Fruit fly (Drosophila melanogaster) whole organism, embryonic: ENCODE results near the gene CG34309.
A peak's percentile ranks its signal among the peaks of the same experiment; 100 is the strongest.

Source experiments
- ATbp ChIP-seq: fragments of 200-800 bp; sonication (Bioruptor generic); optimal IDR thresholded peaks from 2 replicates; lab custom pipeline; 2017; ENCODE audit warnings: missing biosample characterization, mild to moderate bottlenecking, missing genetic modification characterization, missing genetic modification reagents
- CG10565 ChIP-seq: fragments of 200-800 bp; sonication (Bioruptor generic); optimal IDR thresholded peaks from 3 replicates; lab custom pipeline; 2016; ENCODE audit warnings: missing biosample characterization, mild to moderate bottlenecking, missing genetic modification characterization
- CG11247 ChIP-seq: fragments of 200-800 bp; sonication (Bioruptor generic); IDR thresholded peaks from 2 replicates; pipeline ENCODE4 v1.3.6; 2022; ENCODE audit warnings: missing biosample characterization, missing genetic modification characterization
- CG11504 ChIP-seq: fragments of 200-800 bp; sonication (Bioruptor generic); optimal IDR thresholded peaks from 3 replicates; lab custom pipeline; 2019; ENCODE audit warnings: missing biosample characterization, mild to moderate bottlenecking, missing genetic modification characterization, moderate library complexity
- CG11723 ChIP-seq: fragments of 200-800 bp; sonication (Bioruptor generic); optimal IDR thresholded peaks from 2 replicates; lab custom pipeline; 2017; ENCODE audit warnings: missing biosample characterization, mild to moderate bottlenecking, missing genetic modification characterization
- CG12769 ChIP-seq: fragments of 200-800 bp; sonication (Bioruptor generic); optimal IDR thresholded peaks from 2 replicates; lab custom pipeline; 2019; ENCODE audit warnings: missing biosample characterization, mild to moderate bottlenecking, missing genetic modification characterization, moderate library complexity
- CG12942 ChIP-seq: fragments of 200-800 bp; sonication (Bioruptor generic); optimal IDR thresholded peaks from 3 replicates; lab custom pipeline; 2016; ENCODE audit warnings: missing biosample characterization, missing genetic modification characterization
- CG14014 ChIP-seq: fragments of 200-800 bp; sonication (Bioruptor generic); IDR thresholded peaks from 2 replicates; pipeline ENCODE4 v1.3.6; 2022; ENCODE audit warnings: missing biosample characterization, missing genetic modification characterization
- CG14441 ChIP-seq: fragments of 200-800 bp; sonication (Bioruptor generic); IDR thresholded peaks from 2 replicates; pipeline ENCODE4 v1.3.6; 2022; ENCODE audit warnings: missing biosample characterization, missing genetic modification characterization
- CG14667 ChIP-seq: fragments of 200-800 bp; sonication (Bioruptor generic); IDR thresholded peaks from 2 replicates; pipeline ENCODE4 v1.3.6; 2022; ENCODE audit warnings: missing biosample characterization, missing genetic modification characterization
- CG1647 ChIP-seq: fragments of 200-800 bp; sonication (Bioruptor generic); optimal IDR thresholded peaks from 3 replicates; lab custom pipeline; 2016; ENCODE audit warnings: missing biosample characterization, missing genetic modification characterization
- CG17361 ChIP-seq: fragments of 200-800 bp; sonication (Bioruptor generic); IDR thresholded peaks from 3 replicates; pipeline ENCODE4 v1.3.6; 2022; ENCODE audit warnings: missing biosample characterization, missing genetic modification characterization
- CG32532 ChIP-seq: fragments of 200-800 bp; sonication (Bioruptor generic); IDR thresholded peaks from 2 replicates; pipeline ENCODE4 v1.3.6; 2022; ENCODE audit warnings: missing biosample characterization, missing genetic modification characterization
- CG32772 ChIP-seq: fragments of 200-800 bp; sonication (Bioruptor generic); IDR thresholded peaks from 2 replicates; pipeline ENCODE4 v1.3.6; 2022; ENCODE audit warnings: missing biosample characterization, missing genetic modification characterization
- CG3838 ChIP-seq: fragments of 200-800 bp; sonication (Bioruptor generic); optimal IDR thresholded peaks from 3 replicates; lab custom pipeline; 2016; ENCODE audit warnings: missing biosample characterization, missing genetic modification characterization
- CG4328 ChIP-seq: fragments of 200-800 bp; sonication (Bioruptor generic); optimal IDR thresholded peaks from 3 replicates; lab custom pipeline; 2017; ENCODE audit warnings: missing biosample characterization, missing genetic modification reagents, missing genetic modification characterization
- CG5180 ChIP-seq: fragments of 200-800 bp; sonication (Bioruptor generic); optimal IDR thresholded peaks from 3 replicates; lab custom pipeline; 2017; ENCODE audit warnings: missing biosample characterization, missing genetic modification characterization, mild to moderate bottlenecking, moderate library complexity, missing genetic modification reagents
- CG7357 ChIP-seq: fragments of 200-800 bp; sonication (Bioruptor generic); IDR thresholded peaks from 3 replicates; pipeline ENCODE4 v1.3.6; 2022; ENCODE audit warnings: missing biosample characterization, missing genetic modification characterization
- CG7839 ChIP-seq: fragments of 200-800 bp; sonication (Bioruptor generic); optimal IDR thresholded peaks from 3 replicates; lab custom pipeline; 2018; ENCODE audit warnings: missing biosample characterization, mild to moderate bottlenecking, missing genetic modification characterization, moderate library complexity
- CG7987 ChIP-seq: fragments of 200-800 bp; sonication (Bioruptor generic); optimal IDR thresholded peaks from 2 replicates; lab custom pipeline; 2018; ENCODE audit warnings: missing biosample characterization, mild to moderate bottlenecking, missing genetic modification characterization, moderate library complexity
- CoRest ChIP-seq: fragments of 200-800 bp; sonication (Bioruptor generic); optimal IDR thresholded peaks from 3 replicates; lab custom pipeline; 2018; ENCODE audit warnings: missing biosample characterization, mild to moderate bottlenecking, missing genetic modification characterization, moderate library complexity
- CrebB ChIP-seq: fragments of 200-800 bp; sonication (Bioruptor generic); optimal IDR thresholded peaks from 3 replicates; lab custom pipeline; 2018; ENCODE audit warnings: missing biosample characterization, mild to moderate bottlenecking, missing genetic modification characterization
- D ChIP-seq, 2 experiments: fragments of 200-800 bp in 1 of 2; fragments of >200 bp in 1 of 2; sonication (Bioruptor generic) in 1 of 2; optimal IDR thresholded peaks; 2 replicates in 1 of 2; 3 replicates in 1 of 2; lab custom pipeline; 2017; ENCODE audit warnings: mild to moderate bottlenecking in 1 of 2, missing biosample characterization in 1 of 2, missing genetic modification characterization in 1 of 2, missing genetic modification reagents in 1 of 2
- Gsc ChIP-seq: fragments of 200-800 bp; sonication (Bioruptor generic); IDR thresholded peaks from 2 replicates; pipeline ENCODE4 v1.3.6; 2022; ENCODE audit warnings: missing biosample characterization, missing genetic modification characterization
- HLH54F ChIP-seq: fragments of 200-800 bp; sonication (Bioruptor generic); optimal IDR thresholded peaks from 3 replicates; lab custom pipeline; 2016; ENCODE audit warnings: missing biosample characterization, missing genetic modification characterization
- Hr39 ChIP-seq: fragments of >200 bp; optimal IDR thresholded peaks from 2 replicates; lab custom pipeline; 2017
- MBD-R2 ChIP-seq: fragments of 200-800 bp; sonication (Bioruptor generic); IDR thresholded peaks from 2 replicates; pipeline ENCODE4 v1.3.6; 2022; ENCODE audit warnings: missing biosample characterization, missing genetic modification characterization
- Med ChIP-seq: fragments of 200-800 bp; sonication (Bioruptor generic); peaks from one replicate; lab custom pipeline; 2016; ENCODE audit warnings: missing biosample characterization, missing genetic modification characterization, mild to moderate bottlenecking, inconsistent platforms, moderate library complexity
- PHDP ChIP-seq: fragments of 200-800 bp; sonication (Bioruptor generic); optimal IDR thresholded peaks from 3 replicates; lab custom pipeline; 2018; ENCODE audit warnings: missing biosample characterization, mild to moderate bottlenecking, missing genetic modification characterization, moderate library complexity
- Rfx ChIP-seq: fragments of 200-800 bp; sonication (Bioruptor generic); IDR thresholded peaks from 2 replicates; pipeline ENCODE4 v1.3.6; 2022; ENCODE audit warnings: missing biosample characterization, missing genetic modification characterization
- Stat92E ChIP-seq, 3 experiments: fragments of >200 bp in 2 of 3; fragments of 200-800 bp in 1 of 3; sonication (Bioruptor generic) in 1 of 3; optimal IDR thresholded peaks; 2 replicates each; lab custom pipeline; 2017 to 2019; ENCODE audit warnings: missing biosample characterization in 3 of 3, missing genetic modification characterization in 3 of 3, mild to moderate bottlenecking in 1 of 3, moderate library complexity in 1 of 3
- Xbp1 ChIP-seq: fragments of 200-800 bp; sonication (Bioruptor generic); optimal IDR thresholded peaks from 3 replicates; lab custom pipeline; 2016; ENCODE audit warnings: missing biosample characterization, mild to moderate bottlenecking, missing genetic modification characterization
- ci ChIP-seq: fragments of 200-800 bp; sonication (Bioruptor generic); IDR thresholded peaks from 3 replicates; pipeline ENCODE4 v1.3.6; 2022; ENCODE audit warnings: missing biosample characterization, missing genetic modification characterization
- hth ChIP-seq: fragments of >200 bp; optimal IDR thresholded peaks from 2 replicates; lab custom pipeline; 2017; ENCODE audit warnings: inconsistent platforms
- lola ChIP-seq, 3 experiments: fragments of >200 bp in 2 of 3; fragments of 200-800 bp in 1 of 3; sonication (Bioruptor generic) in 1 of 3; optimal IDR thresholded peaks; 2 replicates each; lab custom pipeline; 2017 to 2019; ENCODE audit warnings: missing biosample characterization in 3 of 3, missing genetic modification characterization in 3 of 3, mild to moderate bottlenecking in 1 of 3, moderate library complexity in 1 of 3
- onecut ChIP-seq: fragments of 200-800 bp; sonication (Bioruptor generic); IDR thresholded peaks from 2 replicates; pipeline ENCODE4 v1.3.6; 2022; ENCODE audit warnings: missing biosample characterization, missing genetic modification characterization
- peb ChIP-seq: fragments of 200-800 bp; sonication (Bioruptor generic); IDR thresholded peaks from 2 replicates; pipeline ENCODE4 v1.3.6; 2022; ENCODE audit warnings: missing biosample characterization, missing genetic modification characterization
- pum ChIP-seq: fragments of 200-800 bp; sonication (Bioruptor generic); optimal IDR thresholded peaks from 2 replicates; lab custom pipeline; 2016; ENCODE audit warnings: missing biosample characterization, missing genetic modification characterization
- pzg ChIP-seq: fragments of 200-800 bp; sonication (Bioruptor generic); optimal IDR thresholded peaks from 3 replicates; lab custom pipeline; 2018; ENCODE audit warnings: missing biosample characterization, mild to moderate bottlenecking, missing genetic modification characterization, moderate library complexity
- repo ChIP-seq: fragments of 200-800 bp; sonication (Bioruptor generic); optimal IDR thresholded peaks from 2 replicates; lab custom pipeline; 2016; ENCODE audit warnings: missing biosample characterization, missing genetic modification characterization
- run ChIP-seq: fragments of 200-800 bp; sonication (Bioruptor generic); optimal IDR thresholded peaks from 3 replicates; lab custom pipeline; 2018; ENCODE audit warnings: missing biosample characterization, mild to moderate bottlenecking, missing genetic modification characterization
- sens ChIP-seq: fragments of 200-800 bp; sonication (Bioruptor generic); peaks from one replicate; lab custom pipeline; 2016; ENCODE audit warnings: missing biosample characterization, missing genetic modification characterization
- sens-2 ChIP-seq: fragments of 200-800 bp; sonication (Bioruptor generic); IDR thresholded peaks from 2 replicates; pipeline ENCODE4 v1.3.6; 2022; ENCODE audit warnings: missing biosample characterization, missing genetic modification characterization
- ssp ChIP-seq: fragments of 200-800 bp; sonication (Bioruptor generic); IDR thresholded peaks from 2 replicates; pipeline ENCODE4 v1.3.6; 2022; ENCODE audit warnings: missing biosample characterization, missing genetic modification characterization
- trem ChIP-seq: fragments of 200-800 bp; optimal IDR thresholded peaks from 3 replicates; lab custom pipeline; 2019; ENCODE audit warnings: missing biosample characterization, mild to moderate bottlenecking, missing genetic modification characterization, moderate library complexity
- tx ChIP-seq: fragments of 200-800 bp; sonication (Bioruptor generic); optimal IDR thresholded peaks from 2 replicates; lab custom pipeline; 2016; ENCODE audit warnings: missing biosample characterization, missing genetic modification characterization
- usp ChIP-seq: fragments of >200 bp; optimal IDR thresholded peaks from 2 replicates; lab custom pipeline; 2017; ENCODE audit warnings: missing biosample characterization, missing genetic modification characterization

The CG34309 gene

dm6 chr3R:13366561-13367518, 5.6 kb upstream of the CG34309 start, which contains the start of gene Elp6 (continued):
- TF ChIP-seq CG7839 (tag; lab: Kevin White, UChicago): peak; percentile 73
- TF ChIP-seq CG14014 (GFP tag; lab: Robert Waterston, UW): peak; percentile 60
- peak; percentile 46 for TF ChIP-seq pzg (GFP tag; lab: Kevin White, UChicago)
- no peak for TF ChIP-seq CG7357
- no peak for TF ChIP-seq CrebB (tag; lab: Kevin White, UChicago)
- peak; percentile 84 for TF ChIP-seq Rfx
- no peak for TF ChIP-seq CG10565 (GFP tag; lab: Kevin White, UChicago)
- TF ChIP-seq trem (tag; lab: Kevin White, UChicago): no peak
- peak; percentile 55 for TF ChIP-seq CG11247 (GFP tag; lab: Robert Waterston, UW)
- TF ChIP-seq D (optimal IDR thresholded peaks at IDR 0.05; lab: Kevin White, UChicago): no peak
- TF ChIP-seq D (GFP tag; optimal IDR thresholded peaks at IDR 0.05; lab: Kevin White, UChicago): no peak
- peak; percentile 76 for TF ChIP-seq HLH54F (GFP tag; lab: Kevin White, UChicago)
- TF ChIP-seq CG1647 (GFP tag; lab: Kevin White, UChicago): peak; percentile 45
- peak; percentile 32 for TF ChIP-seq CG12942 (GFP tag; lab: Kevin White, UChicago)
- TF ChIP-seq ssp (GFP tag; lab: Robert Waterston, UW): peak; percentile 46
- TF ChIP-seq CG11723: no peak

DNA sequence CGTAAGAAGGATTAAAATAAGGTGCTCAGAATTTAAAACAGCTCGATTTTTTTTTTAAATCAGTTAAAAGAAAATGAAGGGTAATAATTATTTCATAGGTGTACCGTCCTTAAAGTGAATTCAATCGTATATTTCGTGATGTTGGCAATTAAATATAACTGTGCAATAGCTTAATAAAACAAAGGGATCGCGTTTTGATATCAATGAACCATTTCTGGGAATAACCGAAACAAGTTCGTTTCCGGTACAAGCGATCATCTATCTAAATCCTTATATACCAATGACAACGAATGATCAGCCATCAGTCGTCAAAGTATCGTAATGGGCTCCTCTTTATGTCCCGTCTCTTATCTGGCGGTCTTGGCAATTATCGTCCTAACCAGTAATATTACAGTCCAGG, 3.1 kb upstream of the CG34309 start, which contains the start of gene CheA87a:
Gene CheA87a (plus strand): TSS at position 301 of the 400 bp plus-strand sequence.
- TF ChIP-seq hth (no peak), peb (GFP tag; lab: Robert Waterston, UW) (no peak), sens-2 (GFP tag; lab: Robert Waterston, UW) (no peak), CG4328 (GFP tag; lab: Kevin White, UChicago) (no peak), Gsc (GFP tag; lab: Robert Waterston, UW) (no peak), CG32772 (GFP tag; lab: Robert Waterston, UW) (no peak), usp (GFP tag; lab: Kevin White, UChicago) (no peak), repo (GFP tag; lab: Kevin White, UChicago) (no peak), lola (GFP tag; optimal IDR thresholded peaks at IDR 0.05; lab: Kevin White, UChicago) (no peak), MBD-R2 (GFP tag; lab: Robert Waterston, UW) (no peak), CG14441 (GFP tag; lab: Robert Waterston, UW) (no peak), CG7987 (GFP tag; lab: Kevin White, UChicago) (no peak), CG14667 (no peak), CG3838 (no peak), ATbp (GFP tag; lab: Kevin White, UChicago) (no peak)
- TF ChIP-seq, all 482 proteins: peak for 0

DNA sequence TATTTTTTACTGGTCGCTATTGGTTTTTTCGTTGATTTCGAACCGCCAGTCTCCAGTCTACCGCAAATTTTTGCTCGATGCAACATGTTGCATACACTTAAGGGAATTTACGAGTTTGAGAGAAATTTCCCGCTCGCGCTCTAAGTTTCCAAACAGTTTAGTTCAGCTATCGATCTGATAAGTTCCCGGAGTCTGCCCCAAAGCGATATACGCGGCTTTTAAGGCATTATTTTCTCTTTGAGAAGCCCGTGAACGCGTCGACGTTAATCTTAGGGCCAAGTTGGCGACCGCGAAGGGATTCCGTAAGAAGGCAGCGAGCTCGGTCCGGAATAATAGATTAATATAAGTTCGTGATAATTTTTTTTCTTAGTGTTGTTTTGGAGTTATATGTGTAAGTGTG, 2.5 kb downstream of the CG34309 start:
- TF ChIP-seq CG32532 (GFP tag; lab: Robert Waterston, UW) (no peak), CG12769 (peak; percentile 59), pum (no peak), CoRest (peak; percentile 2), CG5180 (GFP tag; lab: Kevin White, UChicago) (peak; percentile 96), tx (GFP tag; lab: Kevin White, UChicago) (no peak), sens (peak; percentile 69), run (no peak), CG4328 (GFP tag; lab: Kevin White, UChicago) (no peak), CG11504 (peak; percentile 62), Hr39 (no peak), ci (GFP tag; lab: Robert Waterston, UW) (0 out of 3 replicates have a peak, but pooled peaks have one; percentile 35), Stat92E (GFP tag; optimal IDR thresholded peaks at IDR 0.05; lab: Kevin White, UChicago) (no peak), PHDP (tag; lab: Kevin White, UChicago) (peak; percentile 5), onecut (0 out of 2 replicates have a peak, but pooled peaks have one; percentile 17), CG17361 (GFP tag; lab: Robert Waterston, UW) (no peak), Xbp1 (GFP tag; lab: Kevin White, UChicago) (no peak), Med (GFP tag; lab: Kevin White, UChicago) (peak; percentile 5)
